Worm (Caenorhabditis elegans): ENCODE measurements around the gene pqn-82.

DNA sequence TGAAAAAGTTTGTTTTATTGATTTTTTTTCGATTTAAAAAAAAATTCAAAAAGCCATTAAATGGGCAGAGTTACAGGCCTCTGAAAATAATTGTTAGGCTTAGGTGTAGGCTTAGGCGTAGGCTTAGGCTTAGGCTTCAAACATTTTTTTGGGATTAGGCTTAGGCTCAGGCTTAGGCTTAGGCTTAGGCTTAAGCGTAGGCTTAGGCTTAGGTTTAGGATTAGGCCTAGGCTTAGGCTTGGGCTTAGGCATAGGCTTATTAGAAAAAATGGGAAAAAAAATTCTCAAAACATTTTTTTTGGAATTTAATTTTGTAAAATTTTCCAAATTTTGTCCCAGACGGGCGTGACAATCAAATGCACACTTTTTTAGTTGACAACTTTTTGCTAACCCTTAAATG lies 7.3 kb downstream of the pqn-82 start:
- no peak for TF ChIP-seq R02D3.7 (tag; optimal IDR thresholded peaks at IDR 0.05)
- TF ChIP-seq ama-1 (optimal IDR thresholded peaks at IDR 0.05), result no peak
- TF ChIP-seq unc-39 (tag; optimal IDR thresholded peaks at IDR 0.05), result no peak
- no peak for TF ChIP-seq ceh-28 (tag; optimal IDR thresholded peaks at IDR 0.05)
- no peak for TF ChIP-seq unc-130 (GFP tag; optimal IDR thresholded peaks at IDR 0.05)
- no peak for TF ChIP-seq nhr-28 (tag; optimal IDR thresholded peaks at IDR 0.05)
- no peak for TF ChIP-seq ztf-11 (tag; optimal IDR thresholded peaks at IDR 0.05)
- no peak for TF ChIP-seq nhr-10 (tag; optimal IDR thresholded peaks at IDR 0.05)
- TF ChIP-seq unc-62 (GFP tag; optimal IDR thresholded peaks at IDR 0.05 in 1 of 2), result no peak
- no peak for TF ChIP-seq unc-62 (tag; optimal IDR thresholded peaks at IDR 0.05)
- no peak for TF ChIP-seq lin-13 (GFP tag; optimal IDR thresholded peaks at IDR 0.05)
- no peak for TF ChIP-seq nhr-102 (tag; optimal IDR thresholded peaks at IDR 0.05)
